Fruit fly (Drosophila melanogaster) whole organism, embryonic: ENCODE data around the gene alpha-Est9.

Experiments
- Adf1 ChIP-seq: fragments of 200-800 bp; sonication (Bioruptor generic); IDR thresholded peaks from 2 replicates; pipeline ENCODE4 v1.3.6; 2022; ENCODE audit warnings: missing biosample characterization, missing genetic modification characterization
- B-H1 ChIP-seq: fragments of 200-800 bp; sonication (Bioruptor generic); IDR thresholded peaks from 3 replicates; pipeline ENCODE4 v1.3.6; 2022; ENCODE audit warnings: missing biosample characterization, missing genetic modification characterization
- CG10654 ChIP-seq: fragments of 200-800 bp; sonication (Bioruptor generic); optimal IDR thresholded peaks from 2 replicates; lab custom pipeline; 2016; ENCODE audit warnings: missing biosample characterization, missing genetic modification characterization
- CG11696 ChIP-seq: fragments of 200-800 bp; sonication (Bioruptor generic); IDR thresholded peaks from 2 replicates; pipeline ENCODE4 v1.3.6; 2022; ENCODE audit warnings: missing biosample characterization, missing genetic modification characterization
- CG12071 ChIP-seq: fragments of 200-800 bp; sonication (Bioruptor generic); optimal IDR thresholded peaks from 3 replicates; lab custom pipeline; 2018; ENCODE audit warnings: missing biosample characterization, mild to moderate bottlenecking, missing genetic modification characterization
- CG12236 ChIP-seq: fragments of 200-800 bp; sonication (Bioruptor generic); optimal IDR thresholded peaks from 2 replicates; lab custom pipeline; 2016; ENCODE audit warnings: missing biosample characterization, missing genetic modification characterization
- CG1529 ChIP-seq: fragments of 200-800 bp; sonication (Bioruptor generic); optimal IDR thresholded peaks from 3 replicates; lab custom pipeline; 2018; ENCODE audit warnings: missing biosample characterization, missing genetic modification characterization
- CG16779 ChIP-seq: fragments of 200-800 bp; sonication (Bioruptor generic); IDR thresholded peaks from 2 replicates; pipeline ENCODE4 v1.3.6; 2022; ENCODE audit warnings: missing biosample characterization, missing genetic modification characterization
- CG17328 ChIP-seq: fragments of 200-800 bp; sonication (Bioruptor generic); IDR thresholded peaks from 2 replicates; pipeline ENCODE4 v1.3.6; 2022; ENCODE audit warnings: missing biosample characterization, missing genetic modification characterization
- CG18599 ChIP-seq: fragments of 200-800 bp; sonication (Bioruptor generic); optimal IDR thresholded peaks from 3 replicates; lab custom pipeline; 2017; ENCODE audit warnings: missing biosample characterization, missing genetic modification characterization, mild to moderate bottlenecking, moderate library complexity, missing genetic modification reagents
- CG18764 ChIP-seq: fragments of 200-800 bp; sonication (Bioruptor generic); optimal IDR thresholded peaks from 3 replicates; lab custom pipeline; 2016; ENCODE audit warnings: missing biosample characterization, missing genetic modification characterization
- CG31365 ChIP-seq: fragments of 200-800 bp; sonication (Bioruptor generic); optimal IDR thresholded peaks from 2 replicates; lab custom pipeline; 2018; ENCODE audit warnings: missing biosample characterization, mild to moderate bottlenecking, missing genetic modification characterization
- CG31441 ChIP-seq: fragments of 200-800 bp; sonication (Bioruptor generic); IDR thresholded peaks from 2 replicates; pipeline ENCODE4 v1.3.6; 2022; ENCODE audit warnings: missing biosample characterization, missing genetic modification characterization
- CG42726 ChIP-seq: fragments of 200-800 bp; sonication (Bioruptor generic); IDR thresholded peaks from 2 replicates; pipeline ENCODE4 v1.3.6; 2022; ENCODE audit warnings: missing biosample characterization, missing genetic modification characterization; ENCODE audit not compliant: partially characterized antibody
- CG4360 ChIP-seq: fragments of 200-800 bp; sonication (Bioruptor generic); IDR thresholded peaks from 2 replicates; pipeline ENCODE4 v1.3.6; 2022; ENCODE audit warnings: missing biosample characterization, missing genetic modification characterization
- CG5245 ChIP-seq: fragments of 200-800 bp; sonication (Bioruptor generic); optimal IDR thresholded peaks from 3 replicates; lab custom pipeline; 2016; ENCODE audit warnings: missing biosample characterization, missing genetic modification characterization
- CG5953 ChIP-seq: fragments of 200-800 bp; sonication (Bioruptor generic); IDR thresholded peaks from 2 replicates; pipeline ENCODE4 v1.3.6; 2022; ENCODE audit warnings: missing biosample characterization, missing genetic modification characterization
- CG7928 ChIP-seq: fragments of 200-800 bp; sonication (Bioruptor generic); optimal IDR thresholded peaks from 2 replicates; lab custom pipeline; 2017; ENCODE audit warnings: missing biosample characterization, mild to moderate bottlenecking, missing genetic modification characterization
- CG8290 ChIP-seq, 3 experiments: fragments of 200-800 bp; sonication (Bioruptor generic); optimal IDR thresholded peaks; 2 replicates each; lab custom pipeline; 2016 to 2019; ENCODE audit warnings: missing biosample characterization in 3 of 3, missing genetic modification characterization in 3 of 3, mild to moderate bottlenecking in 2 of 3, moderate library complexity in 1 of 3
- CG8388 ChIP-seq: fragments of 200-800 bp; sonication (Bioruptor generic); optimal IDR thresholded peaks from 2 replicates; lab custom pipeline; 2019; ENCODE audit warnings: missing biosample characterization, mild to moderate bottlenecking, missing genetic modification characterization, moderate library complexity
- CG8765 ChIP-seq: fragments of 200-800 bp; sonication (Bioruptor generic); IDR thresholded peaks from 2 replicates; pipeline ENCODE4 v1.3.6; 2022; ENCODE audit warnings: missing biosample characterization, missing genetic modification characterization
- Dek ChIP-seq: fragments of 200-800 bp; sonication (Bioruptor generic); optimal IDR thresholded peaks from 3 replicates; lab custom pipeline; 2019; ENCODE audit warnings: missing biosample characterization, mild to moderate bottlenecking, missing genetic modification characterization, moderate library complexity
- E2f1 ChIP-seq: fragments of 200-800 bp; sonication (Bioruptor generic); IDR thresholded peaks from 2 replicates; pipeline ENCODE4 v1.3.6; 2022; ENCODE audit warnings: missing biosample characterization, missing genetic modification characterization
- Eip74EF ChIP-seq, 2 experiments: fragments of 200-800 bp in 1 of 2; fragments of >200 bp in 1 of 2; sonication (Bioruptor generic) in 1 of 2; optimal IDR thresholded peaks; 2 replicates each; lab custom pipeline; 2017 to 2019; ENCODE audit warnings: missing biosample characterization in 2 of 2, missing genetic modification characterization in 2 of 2, mild to moderate bottlenecking in 1 of 2, moderate library complexity in 1 of 2
- Fer1 ChIP-seq: fragments of 200-800 bp; sonication (Bioruptor generic); optimal IDR thresholded peaks from 2 replicates; lab custom pipeline; 2017; ENCODE audit warnings: missing biosample characterization, mild to moderate bottlenecking, missing genetic modification characterization
- HLHmδ ChIP-seq: fragments of 200-800 bp; sonication (Bioruptor generic); optimal IDR thresholded peaks from 2 replicates; lab custom pipeline; 2018; ENCODE audit warnings: missing biosample characterization, mild to moderate bottlenecking, missing genetic modification characterization, moderate library complexity
- Hsf ChIP-seq: fragments of 200-800 bp; sonication (Bioruptor generic); optimal IDR thresholded peaks from 3 replicates; lab custom pipeline; 2016; ENCODE audit warnings: missing biosample characterization, missing genetic modification characterization
- MTF-1 ChIP-seq: fragments of 200-800 bp; sonication (Bioruptor generic); optimal IDR thresholded peaks from 2 replicates; lab custom pipeline; 2018; ENCODE audit warnings: missing biosample characterization, mild to moderate bottlenecking, missing genetic modification characterization, borderline replicate concordance
- NC2β ChIP-seq: fragments of 200-800 bp; sonication (Bioruptor generic); optimal IDR thresholded peaks from 2 replicates; lab custom pipeline; 2016; ENCODE audit warnings: missing biosample characterization, missing genetic modification characterization
- Nf-YB ChIP-seq: fragments of 200-800 bp; sonication (Bioruptor generic); optimal IDR thresholded peaks from 3 replicates; lab custom pipeline; 2019; ENCODE audit warnings: missing biosample characterization, mild to moderate bottlenecking, missing genetic modification characterization, moderate library complexity
- Oli ChIP-seq: fragments of 200-800 bp; sonication (Bioruptor generic); optimal IDR thresholded peaks from 2 replicates; lab custom pipeline; 2018; ENCODE audit warnings: missing biosample characterization, mild to moderate bottlenecking, missing genetic modification characterization, moderate library complexity
- Side ChIP-seq: fragments of 200-800 bp; sonication (Bioruptor generic); optimal IDR thresholded peaks from 2 replicates; lab custom pipeline; 2016; ENCODE audit warnings: missing biosample characterization, missing genetic modification characterization
- abd-A ChIP-seq: fragments of 200-800 bp; sonication (Bioruptor generic); optimal IDR thresholded peaks from 3 replicates; lab custom pipeline; 2019; ENCODE audit warnings: missing biosample characterization, mild to moderate bottlenecking, missing genetic modification characterization, moderate library complexity
- al ChIP-seq: fragments of 200-800 bp; sonication (Bioruptor generic); IDR thresholded peaks from 2 replicates; pipeline ENCODE4 v1.3.6; 2022; ENCODE audit warnings: missing biosample characterization, missing genetic modification characterization
- bigmax ChIP-seq: fragments of 200-800 bp; sonication (Bioruptor generic); optimal IDR thresholded peaks from 2 replicates; lab custom pipeline; 2018; ENCODE audit warnings: missing biosample characterization, mild to moderate bottlenecking, missing genetic modification characterization
- cad ChIP-seq: fragments of >200 bp; optimal IDR thresholded peaks from 2 replicates; lab custom pipeline; 2017; ENCODE audit warnings: missing biosample characterization, missing genetic modification characterization
- cas ChIP-seq: fragments of 200-800 bp; sonication (Bioruptor generic); IDR thresholded peaks from 2 replicates; pipeline ENCODE4 v1.3.6; 2022; ENCODE audit warnings: missing biosample characterization, missing genetic modification characterization
- dan ChIP-seq: fragments of 200-800 bp; sonication (Bioruptor generic); IDR thresholded peaks from 2 replicates; pipeline ENCODE4 v1.3.6; 2022; ENCODE audit warnings: missing biosample characterization, missing genetic modification characterization
- eyg ChIP-seq: fragments of 200-800 bp; sonication (Bioruptor generic); optimal IDR thresholded peaks from 3 replicates; lab custom pipeline; 2016; ENCODE audit warnings: missing biosample characterization, missing genetic modification characterization
- gro ChIP-seq: fragments of 200-800 bp; sonication (Bioruptor generic); optimal IDR thresholded peaks from 2 replicates; lab custom pipeline; 2016; ENCODE audit warnings: missing biosample characterization, missing genetic modification characterization
- inv ChIP-seq: fragments of 200-800 bp; sonication (Bioruptor generic); IDR thresholded peaks from 2 replicates; pipeline ENCODE4 v1.3.6; 2022; ENCODE audit warnings: missing biosample characterization, missing genetic modification characterization; ENCODE audit not compliant: partially characterized antibody
- jigr1 ChIP-seq: fragments of 200-800 bp; sonication (Bioruptor generic); IDR thresholded peaks from 3 replicates; pipeline ENCODE4 v1.3.6; 2022; ENCODE audit warnings: missing biosample characterization, missing genetic modification characterization
- lab ChIP-seq: fragments of 200-800 bp; sonication (Bioruptor generic); optimal IDR thresholded peaks from 3 replicates; lab custom pipeline; 2017; ENCODE audit warnings: missing biosample characterization, missing genetic modification characterization, mild to moderate bottlenecking, moderate library complexity, missing genetic modification reagents
- lmd ChIP-seq: fragments of 200-800 bp; sonication (Bioruptor generic); IDR thresholded peaks from 2 replicates; pipeline ENCODE4 v1.3.6; 2022; ENCODE audit warnings: missing biosample characterization, missing genetic modification characterization
- lola ChIP-seq, 3 experiments: fragments of >200 bp in 2 of 3; fragments of 200-800 bp in 1 of 3; sonication (Bioruptor generic) in 1 of 3; optimal IDR thresholded peaks; 2 replicates each; lab custom pipeline; 2017 to 2019; ENCODE audit warnings: missing biosample characterization in 3 of 3, missing genetic modification characterization in 3 of 3, mild to moderate bottlenecking in 1 of 3, moderate library complexity in 1 of 3
- sob ChIP-seq: fragments of 200-800 bp; sonication (Bioruptor generic); IDR thresholded peaks from 2 replicates; pipeline ENCODE4 v1.3.6; 2022; ENCODE audit warnings: missing biosample characterization, missing genetic modification characterization
- sug ChIP-seq: fragments of 200-800 bp; optimal IDR thresholded peaks from 2 replicates; lab custom pipeline; 2019; ENCODE audit warnings: missing biosample characterization, mild to moderate bottlenecking, missing genetic modification characterization, moderate library complexity
- tll ChIP-seq, 2 experiments: fragments of 200-800 bp in 1 of 2; fragments of >200 bp in 1 of 2; sonication (Bioruptor generic) in 1 of 2; optimal IDR thresholded peaks; 2 replicates each; lab custom pipeline; 2017 to 2019; ENCODE audit warnings: missing biosample characterization in 2 of 2, missing genetic modification characterization in 2 of 2, mild to moderate bottlenecking in 1 of 2, moderate library complexity in 1 of 2
- wek ChIP-seq: fragments of 200-800 bp; sonication (Bioruptor generic); optimal IDR thresholded peaks from 3 replicates; lab custom pipeline; 2018; ENCODE audit warnings: missing biosample characterization, mild to moderate bottlenecking, missing genetic modification characterization, moderate library complexity

Gene alpha-Est9

dm6 chr3R:7473767-7474254 lies 31.1 kb downstream of the alpha-Est9 start, which contains the start of gene CG1142 (continued):
- no peak for TF ChIP-seq inv
- TF ChIP-seq lab (GFP tag; lab: Kevin White, UChicago), result peak; percentile 98
- TF ChIP-seq E2f1 (GFP tag; lab: Robert Waterston, UW), result peak; percentile 98
- TF ChIP-seq Nf-YB (GFP tag; lab: Kevin White, UChicago), result peak; percentile 91
- TF ChIP-seq CG8290 (GFP tag; optimal IDR thresholded peaks at IDR 0.05; lab: Kevin White, UChicago), result peak; percentile 89
- peak; percentile 94 to 96 for TF ChIP-seq CG8290 (tag; optimal IDR thresholded peaks at IDR 0.05; lab: Kevin White, UChicago)
- peak in 1 of 2 experiments; percentile 99 for TF ChIP-seq Eip74EF (GFP tag; optimal IDR thresholded peaks at IDR 0.05; lab: Kevin White, UChicago)
- TF ChIP-seq cas, result peak; percentile 96
- TF ChIP-seq lmd (GFP tag; lab: Robert Waterston, UW), result peak; percentile 98
- TF ChIP-seq B-H1, result peak; percentile 98
- TF ChIP-seq CG5245 (GFP tag; lab: Kevin White, UChicago), result peak; percentile 97
- peak; percentile 76 for TF ChIP-seq dan (GFP tag; lab: Robert Waterston, UW)
- peak; percentile 98 for TF ChIP-seq Fer1 (GFP tag; lab: Kevin White, UChicago)
- peak; percentile 99 for TF ChIP-seq CG31441 (GFP tag; lab: Robert Waterston, UW)
- peak; percentile 98 for TF ChIP-seq CG10654
- TF ChIP-seq NC2β (GFP tag; lab: Kevin White, UChicago), result peak; percentile 96
- peak in 1 of 2 experiments; percentile 86 for TF ChIP-seq tll (GFP tag; optimal IDR thresholded peaks at IDR 0.05; lab: Kevin White, UChicago)
- peak; percentile 100 for TF ChIP-seq CG17328
- TF ChIP-seq CG5953 (GFP tag; lab: Robert Waterston, UW), result peak; percentile 98
- TF ChIP-seq lola (GFP tag; optimal IDR thresholded peaks at IDR 0.05; lab: Kevin White, UChicago), result peak in 1 of 3 experiments; percentile 99
- TF ChIP-seq gro (GFP tag; lab: Kevin White, UChicago), result peak; percentile 77
- peak; percentile 98 for TF ChIP-seq CG18599 (GFP tag; lab: Kevin White, UChicago)
- peak; percentile 99 for TF ChIP-seq Oli (tag; lab: Kevin White, UChicago)
- peak; percentile 98 for TF ChIP-seq wek
- TF ChIP-seq bigmax (GFP tag; lab: Kevin White, UChicago), result peak; percentile 67
- peak; percentile 99 for TF ChIP-seq Dek (tag; lab: Kevin White, UChicago)
- peak; percentile 88 for TF ChIP-seq CG4360 (GFP tag; lab: Robert Waterston, UW)
- TF ChIP-seq sug (tag; lab: Kevin White, UChicago), result peak; percentile 96
- peak; percentile 98 for TF ChIP-seq CG18764 (GFP tag; lab: Kevin White, UChicago)
- TF ChIP-seq sob (GFP tag; lab: Robert Waterston, UW), result peak; percentile 96
- no peak for TF ChIP-seq CG42726 (GFP tag; lab: Robert Waterston, UW)
- TF ChIP-seq CG16779, result peak; percentile 96
- TF ChIP-seq jigr1 (GFP tag; lab: Robert Waterston, UW), result peak; percentile 92
- peak; percentile 97 for TF ChIP-seq CG12071
- peak; percentile 98 for TF ChIP-seq CG8765 (GFP tag; lab: Robert Waterston, UW)
- TF ChIP-seq cad (GFP tag; lab: Kevin White, UChicago), result no peak
- peak; percentile 96 for TF ChIP-seq al (GFP tag; lab: Robert Waterston, UW)
- peak; percentile 96 for TF ChIP-seq Side
- TF ChIP-seq CG1529 (GFP tag; lab: Kevin White, UChicago), result peak; percentile 97
- TF ChIP-seq HLHmδ, result peak; percentile 31
- TF ChIP-seq Hsf (GFP tag; lab: Kevin White, UChicago), result peak; percentile 98
- TF ChIP-seq eyg (GFP tag; lab: Kevin White, UChicago), result peak; percentile 94
- peak; percentile 98 for TF ChIP-seq MTF-1 (GFP tag; lab: Kevin White, UChicago)
- TF ChIP-seq CG31365 (tag; lab: Kevin White, UChicago), result peak; percentile 87
- TF ChIP-seq CG7928 (GFP tag; lab: Kevin White, UChicago), result peak; percentile 81
- TF ChIP-seq Adf1 (GFP tag; lab: Robert Waterston, UW), result peak; percentile 84
- peak; percentile 93 for TF ChIP-seq abd-A (tag; lab: Kevin White, UChicago)
- TF ChIP-seq CG11696 (GFP tag; lab: Robert Waterston, UW), result peak; percentile 97
- peak; percentile 99 for TF ChIP-seq CG8388 (GFP tag; lab: Kevin White, UChicago)
- peak; percentile 95 for TF ChIP-seq CG12236 (GFP tag; lab: Kevin White, UChicago)
